Fruit fly (Drosophila melanogaster) whole organism, embryonic: ENCODE results near the gene CG32625.

Experiments
- CG11398 ChIP-seq: fragments of 200-800 bp; sonication (Bioruptor generic); optimal IDR thresholded peaks from 2 replicates; lab custom pipeline; 2016; ENCODE audit warnings: missing biosample characterization, missing genetic modification characterization
- CG1529 ChIP-seq: fragments of 200-800 bp; sonication (Bioruptor generic); optimal IDR thresholded peaks from 3 replicates; lab custom pipeline; 2018; ENCODE audit warnings: missing biosample characterization, missing genetic modification characterization
- CG15479 ChIP-seq: fragments of 200-800 bp; sonication (Bioruptor generic); optimal IDR thresholded peaks from 3 replicates; lab custom pipeline; 2019; ENCODE audit warnings: missing biosample characterization, mild to moderate bottlenecking, missing genetic modification characterization, moderate library complexity
- CG1603 ChIP-seq: fragments of 200-800 bp; sonication (Bioruptor generic); optimal IDR thresholded peaks from 2 replicates; lab custom pipeline; 2019; ENCODE audit warnings: missing biosample characterization, mild to moderate bottlenecking, missing genetic modification characterization, moderate library complexity
- CG16815 ChIP-seq: fragments of 200-800 bp; sonication (Bioruptor generic); optimal IDR thresholded peaks from 3 replicates; lab custom pipeline; 2017; ENCODE audit warnings: missing biosample characterization, mild to moderate bottlenecking, missing genetic modification characterization
- CG1792 ChIP-seq: fragments of 200-800 bp; sonication (Bioruptor generic); optimal IDR thresholded peaks from 2 replicates; lab custom pipeline; 2016; ENCODE audit warnings: missing biosample characterization, missing genetic modification characterization
- CG2116 ChIP-seq: fragments of 200-800 bp; sonication (Bioruptor generic); optimal IDR thresholded peaks from 3 replicates; lab custom pipeline; 2018; ENCODE audit warnings: missing biosample characterization, mild to moderate bottlenecking, missing genetic modification characterization
- CG3995 ChIP-seq: fragments of 200-800 bp; sonication (Bioruptor generic); optimal IDR thresholded peaks from 3 replicates; lab custom pipeline; 2016; ENCODE audit warnings: missing biosample characterization, missing genetic modification characterization
- CG6791 ChIP-seq: fragments of 200-800 bp; sonication (Bioruptor generic); IDR thresholded peaks from 3 replicates; pipeline ENCODE4 v1.3.6; 2022; ENCODE audit warnings: missing biosample characterization, missing genetic modification characterization; ENCODE audit not compliant: partially characterized antibody
- CG9932 ChIP-seq: fragments of 200-800 bp; sonication (Bioruptor generic); IDR thresholded peaks from 2 replicates; pipeline ENCODE4 v1.3.6; 2022; ENCODE audit warnings: missing biosample characterization, missing genetic modification characterization
- CHES-1-like ChIP-seq: fragments of 200-800 bp; sonication (Bioruptor generic); optimal IDR thresholded peaks from 2 replicates; lab custom pipeline; 2016; ENCODE audit warnings: missing biosample characterization, missing genetic modification characterization
- Camta ChIP-seq: fragments of 200-800 bp; sonication (Bioruptor generic); optimal IDR thresholded peaks from 2 replicates; lab custom pipeline; 2016; ENCODE audit warnings: missing biosample characterization, missing genetic modification characterization
- Dek ChIP-seq: fragments of 200-800 bp; sonication (Bioruptor generic); optimal IDR thresholded peaks from 3 replicates; lab custom pipeline; 2019; ENCODE audit warnings: missing biosample characterization, mild to moderate bottlenecking, missing genetic modification characterization, moderate library complexity
- Dref ChIP-seq: fragments of 200-800 bp; sonication (Bioruptor generic); IDR thresholded peaks from 2 replicates; pipeline ENCODE4 v1.3.6; 2022; ENCODE audit warnings: missing biosample characterization, missing genetic modification characterization
- E2f2 ChIP-seq: fragments of 200-800 bp; sonication (Bioruptor generic); IDR thresholded peaks from 2 replicates; pipeline ENCODE4 v1.3.6; 2022; ENCODE audit warnings: missing biosample characterization, missing genetic modification characterization
- Fer3 ChIP-seq: fragments of 200-800 bp; sonication (Bioruptor generic); optimal IDR thresholded peaks from 2 replicates; lab custom pipeline; 2018; ENCODE audit warnings: missing biosample characterization, mild to moderate bottlenecking, missing genetic modification characterization, moderate library complexity
- Hmr ChIP-seq: fragments of 200-800 bp; sonication (Bioruptor generic); optimal IDR thresholded peaks from 3 replicates; lab custom pipeline; 2017; ENCODE audit warnings: mild to moderate bottlenecking, missing biosample characterization, missing genetic modification reagents, missing genetic modification characterization
- Lpt ChIP-seq: fragments of >200 bp; optimal IDR thresholded peaks from 2 replicates; lab custom pipeline; 2018; ENCODE audit warnings: missing biosample characterization, missing genetic modification characterization
- Med ChIP-seq: fragments of 200-800 bp; sonication (Bioruptor generic); peaks from one replicate; lab custom pipeline; 2016; ENCODE audit warnings: missing biosample characterization, missing genetic modification characterization, mild to moderate bottlenecking, inconsistent platforms, moderate library complexity
- Myb ChIP-seq: fragments of 200-800 bp; sonication (Bioruptor generic); optimal IDR thresholded peaks from 2 replicates; lab custom pipeline; 2016; ENCODE audit warnings: missing biosample characterization, missing genetic modification characterization
- Opbp ChIP-seq: fragments of 200-800 bp; sonication (Bioruptor generic); IDR thresholded peaks from 3 replicates; pipeline ENCODE4 v1.3.6; 2022; ENCODE audit warnings: missing biosample characterization, missing genetic modification characterization; ENCODE audit not compliant: partially characterized antibody
- Pdp1 ChIP-seq, 2 experiments: fragments of 200-800 bp; sonication (Bioruptor generic); optimal IDR thresholded peaks; 3 replicates each; lab custom pipeline; 2016; ENCODE audit warnings: missing biosample characterization in 2 of 2, missing genetic modification characterization in 2 of 2, mild to moderate bottlenecking in 1 of 2, moderate library complexity in 1 of 2
- Scr ChIP-seq: fragments of 200-800 bp; sonication (Bioruptor generic); IDR thresholded peaks from 2 replicates; pipeline ENCODE4 v1.3.6; 2022; ENCODE audit warnings: missing biosample characterization, missing genetic modification characterization; ENCODE audit not compliant: partially characterized antibody
- Sry-δ ChIP-seq: fragments of 200-800 bp; sonication (Bioruptor generic); optimal IDR thresholded peaks from 2 replicates; lab custom pipeline; 2016; ENCODE audit warnings: missing biosample characterization, missing genetic modification characterization
- TFAM ChIP-seq: fragments of 200-800 bp; sonication (Bioruptor generic); optimal IDR thresholded peaks from 2 replicates; lab custom pipeline; 2017; ENCODE audit warnings: missing biosample characterization, missing genetic modification characterization, inconsistent platforms
- Trl ChIP-seq, 3 experiments: fragments of >200 bp in 2 of 3; fragments of 200-800 bp in 1 of 3; sonication (Bioruptor generic) in 1 of 3; optimal IDR thresholded peaks; 2 replicates in 1 of 3; 3 replicates in 2 of 3; lab custom pipeline; 2016 to 2017; ENCODE audit warnings: missing biosample characterization in 1 of 3, missing genetic modification characterization in 1 of 3
- YL-1 ChIP-seq: fragments of 200-800 bp; sonication (Bioruptor generic); optimal IDR thresholded peaks from 3 replicates; lab custom pipeline; 2017; ENCODE audit warnings: missing biosample characterization, mild to moderate bottlenecking, missing genetic modification characterization
- ab ChIP-seq: fragments of 200-800 bp; sonication (Bioruptor generic); optimal IDR thresholded peaks from 2 replicates; lab custom pipeline; 2016; ENCODE audit warnings: missing biosample characterization, missing genetic modification characterization
- ap ChIP-seq: fragments of 200-800 bp; sonication (Bioruptor generic); IDR thresholded peaks from 2 replicates; pipeline ENCODE4 v1.3.6; 2022; ENCODE audit warnings: missing biosample characterization, missing genetic modification characterization
- ato ChIP-seq: fragments of 200-800 bp; sonication (Bioruptor generic); IDR thresholded peaks from 2 replicates; pipeline ENCODE4 v1.3.6; 2022; ENCODE audit warnings: missing biosample characterization, missing genetic modification characterization; ENCODE audit not compliant: partially characterized antibody
- cg ChIP-seq: fragments of 200-800 bp; sonication (Bioruptor generic); optimal IDR thresholded peaks from 3 replicates; lab custom pipeline; 2019; ENCODE audit warnings: missing biosample characterization, mild to moderate bottlenecking, missing genetic modification characterization, moderate library complexity
- chinmo ChIP-seq: fragments of 200-800 bp; sonication (Bioruptor generic); IDR thresholded peaks from 4 replicates; pipeline ENCODE4 v1.3.6; 2022; ENCODE audit warnings: missing biosample characterization, missing genetic modification characterization; ENCODE audit not compliant: partially characterized antibody
- chn ChIP-seq: fragments of 200-800 bp; sonication (Bioruptor generic); optimal IDR thresholded peaks from 2 replicates; lab custom pipeline; 2016; ENCODE audit warnings: missing biosample characterization, missing genetic modification characterization
- corto ChIP-seq: fragments of 200-800 bp; sonication (Bioruptor generic); optimal IDR thresholded peaks from 2 replicates; lab custom pipeline; 2016; ENCODE audit warnings: missing biosample characterization, mild to moderate bottlenecking, missing genetic modification characterization, moderate library complexity
- dan ChIP-seq: fragments of 200-800 bp; sonication (Bioruptor generic); IDR thresholded peaks from 2 replicates; pipeline ENCODE4 v1.3.6; 2022; ENCODE audit warnings: missing biosample characterization, missing genetic modification characterization
- disco-r ChIP-seq: fragments of 200-800 bp; sonication (Bioruptor generic); optimal IDR thresholded peaks from 2 replicates; lab custom pipeline; 2016; ENCODE audit warnings: missing biosample characterization, missing genetic modification characterization
- exex ChIP-seq: fragments of 200-800 bp; sonication (Bioruptor generic); optimal IDR thresholded peaks from 4 replicates; lab custom pipeline; 2018; ENCODE audit warnings: missing biosample characterization, mild to moderate bottlenecking, missing genetic modification characterization, moderate library complexity
- gcm ChIP-seq: fragments of 200-800 bp; sonication (Bioruptor generic); optimal IDR thresholded peaks from 2 replicates; lab custom pipeline; 2019; ENCODE audit warnings: missing biosample characterization, mild to moderate bottlenecking, missing genetic modification characterization, moderate library complexity
- gsb-n ChIP-seq: fragments of 200-800 bp; sonication (Bioruptor generic); optimal IDR thresholded peaks from 3 replicates; lab custom pipeline; 2018; ENCODE audit warnings: missing biosample characterization, mild to moderate bottlenecking, missing genetic modification characterization
- gt ChIP-seq: fragments of 200-800 bp; sonication (Bioruptor generic); IDR thresholded peaks from 2 replicates; pipeline ENCODE4 v1.3.6; 2022; ENCODE audit warnings: missing biosample characterization, missing genetic modification characterization
- insv ChIP-seq, 2 experiments: fragments of 200-800 bp; sonication (Bioruptor generic); optimal IDR thresholded peaks; 3 replicates each; lab custom pipeline; 2016 to 2018; ENCODE audit warnings: missing biosample characterization in 2 of 2, missing genetic modification characterization in 2 of 2
- nmo ChIP-seq: fragments of 200-800 bp; sonication (Bioruptor generic); optimal IDR thresholded peaks from 2 replicates; lab custom pipeline; 2018; ENCODE audit warnings: missing biosample characterization, mild to moderate bottlenecking, missing genetic modification characterization, moderate library complexity
- odd ChIP-seq: fragments of 200-800 bp; sonication (Bioruptor generic); optimal IDR thresholded peaks from 2 replicates; lab custom pipeline; 2017; ENCODE audit warnings: missing biosample characterization, mild to moderate bottlenecking, missing genetic modification characterization
- phol ChIP-seq: fragments of 200-800 bp; sonication (Bioruptor generic); optimal IDR thresholded peaks from 3 replicates; lab custom pipeline; 2018; ENCODE audit warnings: missing biosample characterization, mild to moderate bottlenecking, missing genetic modification characterization, moderate library complexity
- pnt ChIP-seq: fragments of 200-800 bp; sonication (Bioruptor generic); optimal IDR thresholded peaks from 3 replicates; lab custom pipeline; 2016; ENCODE audit warnings: missing biosample characterization, missing genetic modification characterization
- pzg ChIP-seq: fragments of 200-800 bp; sonication (Bioruptor generic); optimal IDR thresholded peaks from 3 replicates; lab custom pipeline; 2018; ENCODE audit warnings: missing biosample characterization, mild to moderate bottlenecking, missing genetic modification characterization, moderate library complexity
- vfl ChIP-seq: fragments of 200-800 bp; sonication (Bioruptor generic); optimal IDR thresholded peaks from 2 replicates; lab custom pipeline; 2016; ENCODE audit warnings: missing biosample characterization, missing genetic modification characterization
- zen ChIP-seq: fragments of 200-800 bp; sonication (Bioruptor generic); optimal IDR thresholded peaks from 3 replicates; lab custom pipeline; 2018; ENCODE audit warnings: missing biosample characterization, mild to moderate bottlenecking, missing genetic modification characterization, moderate library complexity
- zen2 ChIP-seq: fragments of 200-800 bp; sonication (Bioruptor generic); IDR thresholded peaks from 3 replicates; pipeline ENCODE4 v1.3.6; 2022; ENCODE audit warnings: missing biosample characterization, missing genetic modification characterization; ENCODE audit not compliant: partially characterized antibody

Gene CG32625

DNA sequence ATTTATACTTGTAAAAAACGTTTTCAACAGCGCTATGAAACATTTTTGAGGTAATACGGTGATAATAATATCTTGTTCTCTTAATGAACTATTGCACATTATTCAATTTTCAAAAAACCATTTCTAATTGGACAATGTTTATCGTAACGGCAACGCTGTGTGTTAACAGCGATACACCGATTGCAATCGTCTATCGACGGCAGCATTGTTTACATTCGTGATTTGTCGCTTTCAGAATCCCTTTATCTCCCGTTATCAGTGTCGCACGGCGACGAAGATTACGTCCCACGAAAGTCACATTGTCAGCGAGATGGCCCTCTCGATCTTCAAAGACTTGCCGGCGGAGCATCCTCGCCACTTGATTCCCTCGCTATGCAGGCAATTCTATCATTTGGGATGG lies 18.7 kb downstream of the CG32625 start, which contains the start of gene CG11134 (continued):
- TF ChIP-seq pzg (GFP tag; lab: Kevin White, UChicago) = peak; percentile 38
- TF ChIP-seq Opbp = peak; percentile 40; the same call in 1 of the 3 replicates
- no peak for TF ChIP-seq Camta (GFP tag; lab: Kevin White, UChicago)
- TF ChIP-seq CG6791 (GFP tag; lab: Robert Waterston, UW) = peak; percentile 33; the same call in 1 of the 3 replicates
- TF ChIP-seq Scr (GFP tag; lab: Robert Waterston, UW) = peak; percentile 51
- peak; percentile 64 for TF ChIP-seq Dref
- no peak for TF ChIP-seq nmo (GFP tag; lab: Kevin White, UChicago)
- no peak for TF ChIP-seq TFAM (GFP tag; lab: Kevin White, UChicago)
- no peak for TF ChIP-seq vfl (GFP tag; lab: Kevin White, UChicago)
- no peak for TF ChIP-seq ab (GFP tag; lab: Kevin White, UChicago)
- no peak for TF ChIP-seq CG16815 (GFP tag; lab: Kevin White, UChicago)
- peak; percentile 52 for TF ChIP-seq CG15479 (GFP tag; lab: Kevin White, UChicago)
- TF ChIP-seq Myb (GFP tag; lab: Kevin White, UChicago) = peak; percentile 61
- no peak for TF ChIP-seq dan
- no peak for TF ChIP-seq gcm
- TF ChIP-seq zen2 (GFP tag; lab: Robert Waterston, UW) = 0 out of 3 replicates have a peak, but pooled peaks have one; percentile 43
- peak in 1 of 2 experiments; percentile 15 for TF ChIP-seq Pdp1 (GFP tag; optimal IDR thresholded peaks at IDR 0.05; lab: Kevin White, UChicago)
- TF ChIP-seq CG2116 (GFP tag; lab: Kevin White, UChicago) = peak; percentile 84
- peak in 1 of 2 experiments; percentile 83 for TF ChIP-seq insv (GFP tag; optimal IDR thresholded peaks at IDR 0.05; lab: Kevin White, UChicago)
- TF ChIP-seq odd (GFP tag; lab: Kevin White, UChicago) = no peak
- TF ChIP-seq E2f2 = peak; percentile 69
- TF ChIP-seq, all 482 proteins: peak for 32

DNA sequence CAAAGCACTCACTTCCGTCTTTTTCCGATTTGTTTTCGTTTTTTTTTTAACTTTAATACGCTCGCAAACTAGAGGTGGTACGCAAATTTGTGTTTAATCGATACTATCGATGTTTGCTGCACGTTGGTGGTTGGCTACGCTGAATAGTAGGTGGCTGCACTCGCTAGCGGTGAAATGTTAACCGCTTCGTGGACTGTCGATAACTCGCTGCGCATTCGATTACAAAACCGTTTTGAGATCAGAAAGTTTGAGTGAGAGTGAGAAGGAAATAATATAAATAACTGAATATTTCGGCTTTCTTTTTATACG lies 20.5 kb downstream of the CG32625 start, which contains the start of gene g:
Gene g (minus strand): TSS at position 105 of the 309 bp plus-strand sequence.
- TF ChIP-seq CG9932 (peak; percentile 42; the same call in 1 of the 2 replicates), disco-r (GFP tag; lab: Kevin White, UChicago) (no peak), CG1603 (peak; percentile 65), E2f2 (peak; percentile 70), gcm (no peak), phol (peak; percentile 4), Pdp1 (GFP tag; optimal IDR thresholded peaks at IDR 0.05; lab: Kevin White, UChicago) (no peak), Trl (optimal IDR thresholded peaks at IDR 0.05; lab: Kevin White, UChicago) (no peak), Trl (GFP tag; optimal IDR thresholded peaks at IDR 0.05; lab: Kevin White, UChicago) (no peak), YL-1 (no peak), corto (GFP tag; lab: Kevin White, UChicago) (no peak), CG1792 (GFP tag; lab: Kevin White, UChicago) (no peak), exex (no peak), Hmr (GFP tag; lab: Kevin White, UChicago) (no peak), ato (GFP tag; lab: Robert Waterston, UW) (peak; percentile 86), CHES-1-like (GFP tag; lab: Kevin White, UChicago) (peak; percentile 46), pnt (GFP tag; lab: Kevin White, UChicago) (no peak), zen (tag; lab: Kevin White, UChicago) (no peak), gt (GFP tag; lab: Robert Waterston, UW) (no peak), Fer3 (tag; lab: Kevin White, UChicago) (no peak), CG1529 (GFP tag; lab: Kevin White, UChicago) (no peak), CG11398 (GFP tag; lab: Kevin White, UChicago) (no peak), chn (GFP tag; lab: Kevin White, UChicago) (no peak), gsb-n (tag; lab: Kevin White, UChicago) (no peak), ap (GFP tag; lab: Robert Waterston, UW) (no peak), cg (GFP tag; lab: Kevin White, UChicago) (no peak), Lpt (GFP tag; lab: Kevin White, UChicago) (no peak), Med (GFP tag; lab: Kevin White, UChicago) (peak; percentile 90), Sry-δ (peak; percentile 96), CG3995 (GFP tag; lab: Kevin White, UChicago) (peak; percentile 1), Dek (tag; lab: Kevin White, UChicago) (no peak), chinmo (peak; percentile 85; the same call in 3 of the 4 replicates)
